Worm (Caenorhabditis elegans) whole organism, midembryonic: ENCODE results near the gene srh-21.

Source experiments
- flt-1 ChIP-seq: fragments of 200-800 bp; sonication (Bioruptor generic); IDR thresholded peaks from 2 replicates; pipeline ENCODE4 v1.3.6; 2022; ENCODE audit warnings: missing genetic modification characterization, missing compliant biosample characterization
- klf-2 ChIP-seq: fragments of 200-800 bp; sonication (Bioruptor generic); conservative IDR thresholded peaks from 2 replicates; pipeline ENCODE4 v1.3.6; 2022; ENCODE audit warnings: missing genetic modification reagents, missing genetic modification characterization, missing compliant biosample characterization

ce11 chrV:4969503-4969902, 43.0 kb downstream of the srh-21 start:
- TF ChIP-seq klf-2 (GFP tag; lab: Robert Waterston, UW), result no peak
- TF ChIP-seq flt-1 (GFP tag; lab: Robert Waterston, UW), result no peak
